Fruit fly (Drosophila melanogaster): ENCODE data around the gene CG6184.

CG6184 gene

DNA sequence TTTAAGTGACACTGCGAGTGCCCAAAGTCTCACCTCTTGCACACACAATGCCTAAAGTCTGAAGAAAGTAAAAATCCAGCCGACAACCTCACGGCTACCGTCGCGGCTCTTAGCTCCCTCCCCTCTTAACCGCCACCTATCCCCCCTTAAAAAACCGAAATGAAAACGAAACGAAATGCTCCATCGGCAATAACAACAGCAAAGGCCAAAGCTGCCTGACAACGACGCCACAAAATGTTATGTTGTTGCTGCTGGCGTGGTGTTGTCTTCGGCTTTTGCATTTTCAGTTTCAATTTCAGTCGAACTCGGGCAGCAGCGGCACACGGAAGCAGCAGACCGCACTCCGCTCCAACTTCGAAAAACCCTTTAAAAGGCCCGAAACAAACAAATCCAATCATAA lies 7.0 kb upstream of the CG6184 start, which contains the start of gene CG7432:
CG7432 (plus strand) TSS at position 295 of the 400 bp plus-strand sequence.
- TF ChIP-seq CG12768 (GFP tag; optimal IDR thresholded peaks at IDR 0.05): no peak
- no peak for TF ChIP-seq cnc (optimal IDR thresholded peaks at IDR 0.05)
- no peak for TF ChIP-seq toe (GFP tag; optimal IDR thresholded peaks at IDR 0.05)
- no peak for TF ChIP-seq CG7101 (tag; optimal IDR thresholded peaks at IDR 0.05)

DNA sequence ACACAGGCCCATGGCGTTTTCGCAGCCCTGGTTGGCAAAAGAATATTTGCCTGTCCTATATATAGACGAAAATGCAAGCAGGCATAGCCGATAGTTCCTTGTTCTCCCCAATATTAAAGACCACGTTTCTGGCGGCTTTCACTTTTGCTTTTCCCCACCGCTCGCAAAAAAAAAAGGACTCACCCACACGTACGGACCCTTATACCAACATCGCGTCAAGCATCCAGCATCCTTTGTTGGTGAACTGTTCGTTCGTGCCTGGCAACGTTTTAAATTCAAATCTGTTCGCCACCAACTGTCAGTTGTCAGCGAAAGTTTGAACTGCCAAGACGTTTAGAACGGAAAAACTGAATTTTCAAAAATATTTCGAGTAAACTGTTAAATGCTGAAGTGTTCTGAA lies 1.8 kb upstream of the CG6184 start, which contains the start of gene ort:
ort (plus strand) TSS at position 301 of the 400 bp plus-strand sequence.
- TF ChIP-seq Clk (GFP tag; optimal IDR thresholded peaks at IDR 0.05): no peak
- no peak for TF ChIP-seq CG33017 (tag; optimal IDR thresholded peaks at IDR 0.05)
- TF ChIP-seq kay (GFP tag; ENCODE audit: borderline replicate concordance): no peak
- TF ChIP-seq Crg-1 (GFP tag; optimal IDR thresholded peaks at IDR 0.05): no peak
- TF ChIP-seq CG1620 (GFP tag; optimal IDR thresholded peaks at IDR 0.05): no peak
- TF ChIP-seq pad (GFP tag; optimal IDR thresholded peaks at IDR 0.05): no peak
- TF ChIP-seq CG11617 (GFP tag; optimal IDR thresholded peaks at IDR 0.05): no peak
- TF ChIP-seq cic (GFP tag; optimal IDR thresholded peaks at IDR 0.05): no peak
- no peak for TF ChIP-seq CG12768 (GFP tag; optimal IDR thresholded peaks at IDR 0.05)
- no peak for TF ChIP-seq CG7101 (tag; optimal IDR thresholded peaks at IDR 0.05)
- TF ChIP-seq ovo (GFP tag; optimal IDR thresholded peaks at IDR 0.05): no peak
- no peak for TF ChIP-seq CG7045 (GFP tag; optimal IDR thresholded peaks at IDR 0.05)
- no peak for TF ChIP-seq toe (GFP tag; optimal IDR thresholded peaks at IDR 0.05)
- TF ChIP-seq CG5204 (GFP tag; optimal IDR thresholded peaks at IDR 0.05): no peak
- TF ChIP-seq Hr96 (GFP tag; optimal IDR thresholded peaks at IDR 0.05): no peak
- no peak for TF ChIP-seq Mnt (GFP tag; optimal IDR thresholded peaks at IDR 0.05)
- TF ChIP-seq bab1 (GFP tag; optimal IDR thresholded peaks at IDR 0.05): no peak
- no peak for TF ChIP-seq tj (GFP tag; optimal IDR thresholded peaks at IDR 0.05)

DNA sequence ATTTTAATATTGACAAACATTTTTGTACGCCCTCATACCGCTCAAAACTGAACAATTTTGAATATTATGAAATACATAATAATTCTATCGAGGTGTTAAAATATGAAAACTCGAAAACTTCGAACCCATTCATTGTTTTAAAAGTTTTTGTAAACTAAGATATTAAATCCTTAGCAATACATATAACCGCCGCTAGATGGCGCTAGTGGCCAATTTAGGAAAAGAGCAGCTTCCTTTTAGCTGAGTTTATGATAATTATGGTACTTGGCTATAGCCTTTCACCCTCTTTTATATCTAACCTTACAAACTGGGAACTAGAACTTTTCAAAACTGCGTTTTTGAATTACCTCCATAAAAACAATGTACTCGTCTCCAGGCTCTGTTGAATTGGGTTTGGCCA lies 431 bp downstream of the CG6184 start:
- TF ChIP-seq cnc (optimal IDR thresholded peaks at IDR 0.05) (no peak), CG14711 (tag; optimal IDR thresholded peaks at IDR 0.05) (no peak), toe (GFP tag; optimal IDR thresholded peaks at IDR 0.05) (no peak), CG7101 (tag; optimal IDR thresholded peaks at IDR 0.05) (no peak), Hr96 (GFP tag; optimal IDR thresholded peaks at IDR 0.05) (no peak), cic (GFP tag; optimal IDR thresholded peaks at IDR 0.05) (no peak), CG33017 (tag; optimal IDR thresholded peaks at IDR 0.05) (no peak), Clk (GFP tag; optimal IDR thresholded peaks at IDR 0.05) (no peak), Crg-1 (GFP tag; optimal IDR thresholded peaks at IDR 0.05) (no peak), CG5204 (GFP tag; optimal IDR thresholded peaks at IDR 0.05) (no peak), kay (GFP tag; ENCODE audit: borderline replicate concordance) (no peak), tj (GFP tag; optimal IDR thresholded peaks at IDR 0.05) (no peak), CG12768 (GFP tag; optimal IDR thresholded peaks at IDR 0.05) (no peak), CG1620 (GFP tag; optimal IDR thresholded peaks at IDR 0.05) (no peak), ovo (GFP tag; optimal IDR thresholded peaks at IDR 0.05) (no peak), CG11617 (GFP tag; optimal IDR thresholded peaks at IDR 0.05) (no peak), bab1 (GFP tag; optimal IDR thresholded peaks at IDR 0.05) (no peak), pad (GFP tag; optimal IDR thresholded peaks at IDR 0.05) (no peak), Mnt (GFP tag; optimal IDR thresholded peaks at IDR 0.05) (no peak)

DNA sequence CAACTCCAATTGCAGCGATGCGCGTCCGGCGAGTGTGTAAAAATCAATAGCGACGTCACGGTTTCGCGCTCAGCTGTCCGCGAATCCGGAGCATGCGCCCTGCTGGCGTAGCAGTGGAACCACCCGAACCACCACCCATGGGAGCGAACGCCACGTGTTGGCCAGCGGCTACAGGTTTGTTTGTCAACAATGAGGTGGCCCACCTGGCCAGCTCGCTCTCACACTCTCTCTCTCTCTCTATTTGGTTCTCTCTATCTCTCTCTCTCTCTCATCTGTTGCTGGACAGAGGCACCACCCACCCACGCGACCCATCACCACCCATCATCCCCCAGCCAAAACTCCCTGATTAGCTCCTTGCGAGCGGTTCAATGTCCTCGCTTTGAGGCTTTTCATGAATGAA lies 1.2 kb downstream of the CG6184 start:
- TF ChIP-seq Mnt (GFP tag; optimal IDR thresholded peaks at IDR 0.05) (peak; percentile 67), CG12768 (GFP tag; optimal IDR thresholded peaks at IDR 0.05) (no peak)

DNA sequence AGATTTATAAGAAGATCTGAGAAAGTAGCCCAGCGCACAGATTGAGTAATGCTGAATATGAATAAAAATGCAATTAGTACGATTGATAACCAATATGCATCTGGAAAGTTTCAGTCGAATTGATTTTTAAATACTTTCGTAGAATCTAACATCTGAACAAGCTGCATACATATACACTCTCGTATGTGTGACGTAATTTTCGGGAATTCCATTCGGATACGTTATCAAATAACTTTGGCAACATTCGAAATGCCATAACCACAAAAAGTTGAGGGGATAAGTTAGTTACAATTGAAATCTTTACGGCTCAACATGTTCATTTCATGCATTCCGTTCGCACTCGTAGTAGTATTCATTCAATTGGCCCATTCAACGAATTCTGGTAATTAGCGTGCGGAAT lies 6.9 kb downstream of the CG6184 start, which contains the start of gene CG31219:
CG31219 (plus strand) TSS at position 301 of the 400 bp plus-strand sequence.
- no peak for TF ChIP-seq CG12768 (GFP tag; optimal IDR thresholded peaks at IDR 0.05)
- TF ChIP-seq CG5204 (GFP tag; optimal IDR thresholded peaks at IDR 0.05): no peak
- no peak for TF ChIP-seq Clk (GFP tag; optimal IDR thresholded peaks at IDR 0.05)
- no peak for TF ChIP-seq pad (GFP tag; optimal IDR thresholded peaks at IDR 0.05)

DNA sequence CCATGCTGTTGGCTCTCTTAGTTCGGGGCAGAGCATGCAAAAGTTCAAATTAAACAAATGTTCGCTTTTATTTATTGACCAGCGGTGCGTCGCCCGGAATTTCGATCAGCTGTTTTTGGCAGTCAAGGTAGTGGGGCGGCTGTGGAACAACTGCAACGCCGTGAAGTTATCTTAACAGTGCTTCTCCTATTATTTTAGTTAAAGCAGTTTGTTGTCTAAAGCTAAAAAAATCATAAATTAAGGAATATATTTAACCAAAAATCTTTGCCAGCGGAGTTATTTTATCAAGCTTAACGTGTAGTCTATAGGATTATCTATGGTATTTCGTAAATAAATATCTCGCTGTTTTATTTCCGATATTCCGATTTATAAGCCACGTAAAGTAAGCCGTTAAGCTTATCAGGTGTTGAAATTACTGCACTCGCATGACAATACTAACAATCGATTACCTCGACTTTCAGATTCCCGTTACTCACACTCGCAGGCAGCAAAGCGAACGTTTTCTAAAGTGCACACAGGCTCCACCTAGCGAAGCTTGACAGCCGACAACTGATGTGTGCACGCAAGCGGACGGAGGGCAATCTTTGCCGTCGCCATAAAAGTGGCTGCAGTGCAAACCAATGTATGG lies 9.3 kb downstream of the CG6184 start, which contains the start of the genes CG6195 and CG31220:
CG6195 (minus strand) TSS at position 122 of the 628 bp plus-strand sequence.
CG31220 (plus strand) TSS at position 199 of the 628 bp plus-strand sequence.
- peak; percentile 56 for TF ChIP-seq tj (GFP tag; optimal IDR thresholded peaks at IDR 0.05)
- peak; percentile 66 for TF ChIP-seq bab1 (GFP tag; optimal IDR thresholded peaks at IDR 0.05)
- peak; percentile 93 for TF ChIP-seq ovo (GFP tag; optimal IDR thresholded peaks at IDR 0.05)
- TF ChIP-seq CG11617 (GFP tag; optimal IDR thresholded peaks at IDR 0.05): peak; percentile 36
- no peak for TF ChIP-seq kay (GFP tag; ENCODE audit: borderline replicate concordance)
- peak; percentile 2 for TF ChIP-seq Mnt (GFP tag; optimal IDR thresholded peaks at IDR 0.05)
- TF ChIP-seq toe (GFP tag; optimal IDR thresholded peaks at IDR 0.05): peak; percentile 51
- TF ChIP-seq cnc (optimal IDR thresholded peaks at IDR 0.05): no peak
- peak; percentile 48 for TF ChIP-seq Hr96 (GFP tag; optimal IDR thresholded peaks at IDR 0.05)

DNA sequence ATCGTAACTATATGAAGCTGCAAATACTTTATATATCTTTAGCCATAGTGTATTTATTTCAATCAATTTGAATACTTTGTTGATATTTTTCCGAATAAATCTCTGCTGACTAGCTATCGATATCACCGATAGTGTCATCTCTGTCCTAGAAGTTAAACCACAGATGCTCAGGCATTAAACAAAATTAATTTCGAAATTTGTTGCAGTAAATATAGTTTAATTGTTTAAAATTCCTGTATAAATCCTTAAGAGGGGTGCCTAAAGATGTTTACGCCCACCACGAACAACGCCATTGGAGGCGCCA lies 12.8 kb downstream of the CG6184 start, which contains the start of gene Nup58:
Nup58 (plus strand) TSS at position 126 of the 304 bp plus-strand sequence.
- TF ChIP-seq pad (GFP tag; optimal IDR thresholded peaks at IDR 0.05) (no peak), toe (GFP tag; optimal IDR thresholded peaks at IDR 0.05) (peak; percentile 58), CG5204 (GFP tag; optimal IDR thresholded peaks at IDR 0.05) (peak; percentile 13), kay (GFP tag; ENCODE audit: borderline replicate concordance) (no peak), Mnt (GFP tag; optimal IDR thresholded peaks at IDR 0.05) (peak; percentile 22), CG33017 (tag; optimal IDR thresholded peaks at IDR 0.05) (no peak)

Measured in whole organism, adult.